Worm (Caenorhabditis elegans) whole organism, early embryonic: ENCODE data around the gene srm-2.

ENCODE experiments used
- B0310.2 ChIP-seq: sonication (generic microtip); optimal IDR thresholded peaks from 2 replicates; lab custom pipeline; 2016; ENCODE audit warnings: mild to moderate bottlenecking, missing genetic modification characterization, missing compliant biosample characterization
- F13C5.2 ChIP-seq: sonication (generic microtip); optimal IDR thresholded peaks from 2 replicates; lab custom pipeline; 2017; ENCODE audit warnings: mild to moderate bottlenecking, missing genetic modification characterization, inconsistent platforms, missing compliant biosample characterization
- aly-1 ChIP-seq: sonication (generic microtip); optimal IDR thresholded peaks from 2 replicates; lab custom pipeline; 2016; ENCODE audit warnings: missing genetic modification characterization, missing compliant biosample characterization
- ama-1 ChIP-seq: fragments of 150-350 bp; optimal IDR thresholded peaks from 2 replicates; lab custom pipeline; 2014
- ceh-13 ChIP-seq: fragments of 200-800 bp; sonication (Bioruptor generic); optimal IDR thresholded peaks from 2 replicates; lab custom pipeline; 2018; ENCODE audit warnings: mild to moderate bottlenecking, missing genetic modification characterization, missing compliant biosample characterization
- ceh-36 ChIP-seq: sonication (generic microtip); optimal IDR thresholded peaks from 2 replicates; lab custom pipeline; 2016; ENCODE audit warnings: missing genetic modification characterization, inconsistent platforms, missing compliant biosample characterization
- ets-7 ChIP-seq: sonication (generic microtip); optimal IDR thresholded peaks from 2 replicates; lab custom pipeline; 2016; ENCODE audit warnings: missing genotype, missing genetic modification characterization, missing compliant biosample characterization
- flt-1 ChIP-seq: fragments of 200-800 bp; sonication (Bioruptor generic); IDR thresholded peaks from 2 replicates; pipeline ENCODE4 v1.3.6; 2022; ENCODE audit warnings: missing genetic modification characterization, missing compliant biosample characterization
- hmbx-1 ChIP-seq: sonication (generic microtip); optimal IDR thresholded peaks from 2 replicates; lab custom pipeline; 2016; ENCODE audit warnings: mild to moderate bottlenecking, missing genetic modification characterization, missing compliant biosample characterization
- hmg-4 ChIP-seq: fragments of 200-800 bp; sonication (Bioruptor generic); optimal IDR thresholded peaks from 2 replicates; lab custom pipeline; 2018; ENCODE audit warnings: mild to moderate bottlenecking, missing genetic modification characterization, missing compliant biosample characterization
- hnd-1 ChIP-seq: sonication (generic microtip); optimal IDR thresholded peaks from 2 replicates; lab custom pipeline; 2016; ENCODE audit warnings: missing genetic modification characterization, missing compliant biosample characterization
- pes-1 ChIP-seq: fragments of 200-800 bp; sonication (Bioruptor generic); IDR thresholded peaks from 2 replicates; pipeline ENCODE4 v1.3.6; 2022; ENCODE audit warnings: missing genetic modification reagents, missing genetic modification characterization, missing compliant biosample characterization
- scrt-1 ChIP-seq: fragments of 200-800 bp; sonication (Bioruptor generic); IDR thresholded peaks from 2 replicates; pipeline ENCODE4 v1.3.6; 2022; ENCODE audit warnings: missing genetic modification characterization, missing compliant biosample characterization
- sea-1 ChIP-seq: fragments of 200-800 bp; sonication (Bioruptor generic); conservative IDR thresholded peaks from 2 replicates; pipeline ENCODE4 v1.3.6; 2022; ENCODE audit warnings: missing genetic modification characterization, missing compliant biosample characterization
- tbx-11 ChIP-seq: fragments of 200-800 bp; sonication (Bioruptor generic); IDR thresholded peaks from 2 replicates; pipeline ENCODE4 v1.3.6; 2022; ENCODE audit warnings: missing genetic modification characterization, missing compliant biosample characterization
- tbx-37 ChIP-seq: fragments of 200-800 bp; sonication (Bioruptor generic); conservative IDR thresholded peaks from 2 replicates; pipeline ENCODE4 v1.3.6; 2022; ENCODE audit warnings: missing genetic modification reagents, missing genetic modification characterization, missing compliant biosample characterization
- tra-4 ChIP-seq: sonication (generic microtip); optimal IDR thresholded peaks from 2 replicates; lab custom pipeline; 2017; ENCODE audit warnings: missing genetic modification characterization, missing compliant biosample characterization

Gene srm-2

ce11 chrIV:5028978-5029377 is 20.5 kb downstream of the srm-2 start, which contains the start of the genes best-6 and C09B9.2:
Gene best-6 (minus strand): TSS chrIV:5029078.
Gene C09B9.2 (plus strand): TSS chrIV:5029291.
- no peak for TF ChIP-seq tbx-37
- TF ChIP-seq hmbx-1 (tag; lab: Kevin White, UChicago), result no peak
- no peak for TF ChIP-seq hnd-1
- no peak for TF ChIP-seq ets-7
- TF ChIP-seq B0310.2 (tag; lab: Kevin White, UChicago), result no peak
- TF ChIP-seq ceh-36 (tag; lab: Kevin White, UChicago), result no peak
- no peak for TF ChIP-seq hmg-4 (GFP tag; lab: Kevin White, UChicago)
- TF ChIP-seq ceh-13 (GFP tag; lab: Kevin White, UChicago), result no peak
- no peak for TF ChIP-seq F13C5.2 (tag; lab: Kevin White, UChicago)

ce11 chrIV:5031346-5031745 is 22.9 kb downstream of the srm-2 start:
- no peak for TF ChIP-seq flt-1 (GFP tag; lab: Robert Waterston, UW)
- TF ChIP-seq hmbx-1 (tag; lab: Kevin White, UChicago), result no peak
- TF ChIP-seq hnd-1, result no peak

ce11 chrIV:5033276-5033675 is 24.8 kb downstream of the srm-2 start, which contains the start of gene C09B9.4:
Gene C09B9.4 (minus strand): TSS chrIV:5033376.
- no peak for TF ChIP-seq scrt-1 (GFP tag; lab: Robert Waterston, UW)
- no peak for TF ChIP-seq ceh-36 (tag; lab: Kevin White, UChicago)
- TF ChIP-seq hnd-1, result no peak
- no peak for TF ChIP-seq tra-4 (tag; lab: Kevin White, UChicago)
- TF ChIP-seq hmbx-1 (tag; lab: Kevin White, UChicago), result no peak
- TF ChIP-seq F13C5.2 (tag; lab: Kevin White, UChicago), result no peak
- TF ChIP-seq pes-1 (GFP tag; lab: Robert Waterston, UW), result no peak
- no peak for TF ChIP-seq hmg-4 (GFP tag; lab: Kevin White, UChicago)
- no peak for TF ChIP-seq tbx-11 (GFP tag; lab: Robert Waterston, UW)
- no peak for TF ChIP-seq ama-1 (lab: Kevin White, UChicago)
- no peak for TF ChIP-seq flt-1 (GFP tag; lab: Robert Waterston, UW)
- no peak for TF ChIP-seq ceh-13 (GFP tag; lab: Kevin White, UChicago)
- no peak for TF ChIP-seq tbx-37
- no peak for TF ChIP-seq sea-1 (GFP tag; lab: Robert Waterston, UW)
- TF ChIP-seq ets-7, result no peak
- TF ChIP-seq B0310.2 (tag; lab: Kevin White, UChicago), result no peak
- no peak for TF ChIP-seq aly-1

- TF ChIP-seq aly-1, result no peak
- TF ChIP-seq F13C5.2 (tag; lab: Kevin White, UChicago), result no peak
- TF ChIP-seq tra-4 (tag; lab: Kevin White, UChicago), result no peak
- TF ChIP-seq hnd-1, result no peak
- no peak for TF ChIP-seq B0310.2 (tag; lab: Kevin White, UChicago)
- no peak for TF ChIP-seq flt-1 (GFP tag; lab: Robert Waterston, UW)
- TF ChIP-seq hmg-4 (GFP tag; lab: Kevin White, UChicago), result no peak
- no peak for TF ChIP-seq tbx-37
- TF ChIP-seq pes-1 (GFP tag; lab: Robert Waterston, UW), result no peak
- no peak for TF ChIP-seq ama-1 (lab: Kevin White, UChicago)
- TF ChIP-seq ceh-13 (GFP tag; lab: Kevin White, UChicago), result no peak
- TF ChIP-seq ets-7, result no peak
- no peak for TF ChIP-seq scrt-1 (GFP tag; lab: Robert Waterston, UW)
Measured at ce11 chrIV:5037489-5037888, 29.0 kb downstream of the srm-2 start, which contains the start of gene C09B9.1. Gene C09B9.1 (plus strand): TSS chrIV:5037789.

- TF ChIP-seq B0310.2 (tag; lab: Kevin White, UChicago) (peak; percentile 18), hmg-4 (GFP tag; lab: Kevin White, UChicago) (no peak), sea-1 (GFP tag; lab: Robert Waterston, UW) (peak; percentile 74; the same call in 1 of the 2 replicates), flt-1 (GFP tag; lab: Robert Waterston, UW) (peak; percentile 82), tra-4 (tag; lab: Kevin White, UChicago) (no peak), tbx-37 (peak; percentile 49; the same call in 1 of the 2 replicates), scrt-1 (GFP tag; lab: Robert Waterston, UW) (peak; percentile 80), ama-1 (lab: Kevin White, UChicago) (no peak), aly-1 (no peak), hmbx-1 (tag; lab: Kevin White, UChicago) (no peak), hnd-1 (no peak), pes-1 (GFP tag; lab: Robert Waterston, UW) (peak; percentile 84), F13C5.2 (tag; lab: Kevin White, UChicago) (no peak), ceh-36 (tag; lab: Kevin White, UChicago) (no peak), ets-7 (no peak), tbx-11 (GFP tag; lab: Robert Waterston, UW) (peak; percentile 59), ceh-13 (GFP tag; lab: Kevin White, UChicago) (no peak)
Measured at ce11 chrIV:5038744-5039143, 30.3 kb downstream of the srm-2 start.

ce11 chrIV:5045389-5045788 is 36.9 kb downstream of the srm-2 start, which contains the start of gene hot-9:
Gene hot-9 (minus strand): TSS chrIV:5045489.
- TF ChIP-seq F13C5.2 (tag; lab: Kevin White, UChicago) (no peak), ama-1 (lab: Kevin White, UChicago) (no peak), scrt-1 (GFP tag; lab: Robert Waterston, UW) (no peak), hmg-4 (GFP tag; lab: Kevin White, UChicago) (no peak), ceh-13 (GFP tag; lab: Kevin White, UChicago) (no peak), hmbx-1 (tag; lab: Kevin White, UChicago) (no peak), sea-1 (GFP tag; lab: Robert Waterston, UW) (no peak), tbx-11 (GFP tag; lab: Robert Waterston, UW) (no peak), hnd-1 (no peak), flt-1 (GFP tag; lab: Robert Waterston, UW) (no peak), aly-1 (no peak), pes-1 (GFP tag; lab: Robert Waterston, UW) (no peak), tbx-37 (no peak), ceh-36 (tag; lab: Kevin White, UChicago) (no peak), tra-4 (tag; lab: Kevin White, UChicago) (no peak), ets-7 (no peak)

ce11 chrIV:5054297-5054696 is 45.8 kb downstream of the srm-2 start:
- TF ChIP-seq sea-1 (GFP tag; lab: Robert Waterston, UW), result no peak
- no peak for TF ChIP-seq ceh-13 (GFP tag; lab: Kevin White, UChicago)
- TF ChIP-seq hmbx-1 (tag; lab: Kevin White, UChicago), result no peak
- no peak for TF ChIP-seq pes-1 (GFP tag; lab: Robert Waterston, UW)
- TF ChIP-seq tbx-11 (GFP tag; lab: Robert Waterston, UW), result no peak
- no peak for TF ChIP-seq scrt-1 (GFP tag; lab: Robert Waterston, UW)
- TF ChIP-seq hnd-1, result no peak
- no peak for TF ChIP-seq hmg-4 (GFP tag; lab: Kevin White, UChicago)
- TF ChIP-seq ets-7, result no peak
- no peak for TF ChIP-seq B0310.2 (tag; lab: Kevin White, UChicago)
- no peak for TF ChIP-seq ceh-36 (tag; lab: Kevin White, UChicago)
- no peak for TF ChIP-seq flt-1 (GFP tag; lab: Robert Waterston, UW)
- TF ChIP-seq aly-1, result no peak
- TF ChIP-seq ama-1 (lab: Kevin White, UChicago), result no peak
- no peak for TF ChIP-seq F13C5.2 (tag; lab: Kevin White, UChicago)
- no peak for TF ChIP-seq tra-4 (tag; lab: Kevin White, UChicago)
- no peak for TF ChIP-seq tbx-37
